Worm (Caenorhabditis elegans): Measurements from ENCODE around the gene ppk-3.

ce11 chrX:12989205-12989604 lies 13.8 kb upstream of the ppk-3 start, which contains the start of gene F11C1.7:
- TF ChIP-seq ztf-23 (GFP tag; IDR thresholded peaks at IDR 0.05) (no peak), tab-1 (GFP tag; IDR thresholded peaks at IDR 0.05) (no peak), med-1 (GFP tag; optimal IDR thresholded peaks at IDR 0.05; ENCODE audit: insufficient read depth) (no peak), ztf-29 (GFP tag; IDR thresholded peaks at IDR 0.05) (no peak), flt-1 (GFP tag; IDR thresholded peaks at IDR 0.05) (no peak), T22C8.4 (GFP tag; IDR thresholded peaks at IDR 0.05) (peak; percentile 47; the same call in 1 of the 2 replicates)

Data from whole organism, midembryonic.